Worm (Caenorhabditis elegans) whole organism, dauer: ENCODE data around the gene srh-62.

ENCODE experiments used
- unc-62 ChIP-seq: sonication (generic microtip); optimal IDR thresholded peaks from 2 replicates; lab custom pipeline; 2017; ENCODE audit warnings: missing biosample characterization, missing genetic modification reagents, missing genetic modification characterization

Gene srh-62

ce11 chrV:403028-403427 lies at the start of gene srh-62:
TSS of gene srh-62 (minus strand) at chrV:403128.
- TF ChIP-seq unc-62: no peak

DNA sequence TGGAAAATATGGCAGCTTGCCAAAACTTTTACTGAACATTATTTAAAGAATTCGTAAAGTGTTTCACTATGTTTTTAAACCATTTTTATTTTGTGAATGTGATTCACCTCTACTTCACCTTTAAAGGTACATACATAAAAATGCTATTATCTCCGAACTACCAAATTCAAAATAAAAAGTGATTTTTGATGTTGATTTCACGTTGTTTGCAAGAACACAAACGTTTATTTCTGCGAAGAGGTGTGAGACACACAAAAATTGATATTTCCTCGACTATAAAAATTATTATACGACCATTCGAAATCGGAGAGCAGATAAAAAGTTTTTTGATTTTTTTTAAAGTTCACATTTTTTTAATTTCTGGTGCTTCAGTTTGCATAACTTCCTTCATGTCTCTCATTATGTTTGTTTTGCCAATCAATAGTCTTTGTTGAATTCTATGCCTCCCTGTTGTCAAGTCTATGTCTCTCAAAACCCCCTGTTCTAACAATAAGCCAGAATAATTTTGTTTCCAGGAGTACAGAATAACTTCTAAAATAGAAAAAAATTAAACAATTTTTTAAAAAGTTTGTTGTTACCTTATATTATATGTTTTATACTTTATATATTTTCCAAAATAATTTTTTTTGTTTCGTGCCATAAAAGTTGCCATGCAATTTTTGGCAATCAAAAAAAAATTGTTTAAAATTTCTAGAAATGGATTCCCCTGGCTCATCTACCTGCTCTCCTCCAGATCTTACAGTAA lies 48.0 kb upstream of the srh-62 start, which contains the start of gene nhr-123:
nhr-123 (plus strand) TSS at position 695 of the 745 bp plus-strand sequence.
- TF ChIP-seq unc-62: no peak

DNA sequence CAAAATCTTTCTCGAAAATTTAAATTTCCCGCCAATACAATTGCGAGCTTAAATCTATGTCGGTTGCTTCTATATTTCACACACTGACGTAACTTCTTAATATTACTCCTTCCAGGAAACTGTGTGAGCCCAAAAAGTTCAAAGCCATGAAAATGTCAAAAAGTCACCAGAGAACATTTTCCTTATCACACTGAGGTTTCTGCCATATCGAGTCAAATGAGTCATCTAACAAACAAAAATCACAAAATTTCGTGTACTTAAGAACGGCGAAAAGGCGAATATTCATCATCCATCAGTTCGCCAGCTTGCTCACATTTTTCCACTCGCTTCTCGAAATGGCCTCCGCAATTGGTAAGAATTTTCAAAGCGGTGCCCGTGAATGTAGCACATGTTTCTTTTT lies 46.8 kb upstream of the srh-62 start, which contains the start of gene M02H5.8:
M02H5.8 (plus strand) TSS at position 297 of the 400 bp plus-strand sequence.
- TF ChIP-seq unc-62: no peak

DNA sequence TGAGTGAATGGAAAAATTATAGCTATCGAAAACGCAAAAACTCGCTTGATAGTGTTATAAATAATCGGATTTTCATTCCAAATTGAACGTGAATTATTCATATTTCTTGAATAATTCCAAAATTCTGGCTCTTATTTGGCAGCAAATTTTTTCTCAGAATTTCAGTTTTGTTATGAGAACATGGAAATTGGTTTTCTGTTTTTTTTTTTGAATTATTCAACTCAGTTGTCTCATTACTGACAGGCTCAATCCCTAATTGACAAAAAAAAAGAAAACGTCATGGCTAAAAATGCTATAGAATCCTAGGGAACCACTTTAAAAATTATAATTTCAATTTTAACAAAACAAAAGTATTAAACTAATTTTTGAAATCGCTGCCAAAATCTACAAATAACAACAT lies 46.2 kb upstream of the srh-62 start, which contains the start of gene srh-35:
srh-35 (minus strand) TSS at position 101 of the 400 bp plus-strand sequence.
- TF ChIP-seq unc-62: no peak

- no peak for TF ChIP-seq unc-62
Measured at ce11 chrV:446988-447387, 44.1 kb upstream of the srh-62 start.

DNA sequence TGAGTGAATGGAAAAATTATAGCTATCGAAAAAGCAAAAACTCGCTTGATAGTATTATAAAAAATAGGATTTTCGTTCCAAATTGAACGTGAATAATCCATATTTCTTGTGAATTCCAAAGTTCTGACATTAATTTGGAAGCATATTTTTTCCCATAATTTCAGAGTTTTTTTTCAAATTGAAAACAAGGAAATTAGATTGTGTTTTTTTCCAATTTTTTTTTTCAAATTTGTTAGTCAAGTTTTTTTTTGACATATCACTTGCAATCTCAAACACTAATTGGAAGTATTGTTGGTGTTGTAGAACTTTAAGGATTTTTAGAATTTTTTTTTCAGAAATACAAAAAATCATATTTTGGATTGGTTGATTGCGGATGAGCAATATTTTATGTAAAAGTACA lies 43.6 kb upstream of the srh-62 start, which contains the start of gene srh-34:
srh-34 (minus strand) TSS at position 101 of the 400 bp plus-strand sequence.
- no peak for TF ChIP-seq unc-62

ce11 chrV:443193-443592 lies 40.3 kb upstream of the srh-62 start, which contains the start of gene srh-33:
TSS of gene srh-33 (minus strand) at chrV:443293.
- no peak for TF ChIP-seq unc-62

- no peak for TF ChIP-seq unc-62
Measured at ce11 chrV:440923-441322, 38.0 kb upstream of the srh-62 start, which contains the start of gene B0554.7. TSS of gene B0554.7 (minus strand) at chrV:441023.

DNA sequence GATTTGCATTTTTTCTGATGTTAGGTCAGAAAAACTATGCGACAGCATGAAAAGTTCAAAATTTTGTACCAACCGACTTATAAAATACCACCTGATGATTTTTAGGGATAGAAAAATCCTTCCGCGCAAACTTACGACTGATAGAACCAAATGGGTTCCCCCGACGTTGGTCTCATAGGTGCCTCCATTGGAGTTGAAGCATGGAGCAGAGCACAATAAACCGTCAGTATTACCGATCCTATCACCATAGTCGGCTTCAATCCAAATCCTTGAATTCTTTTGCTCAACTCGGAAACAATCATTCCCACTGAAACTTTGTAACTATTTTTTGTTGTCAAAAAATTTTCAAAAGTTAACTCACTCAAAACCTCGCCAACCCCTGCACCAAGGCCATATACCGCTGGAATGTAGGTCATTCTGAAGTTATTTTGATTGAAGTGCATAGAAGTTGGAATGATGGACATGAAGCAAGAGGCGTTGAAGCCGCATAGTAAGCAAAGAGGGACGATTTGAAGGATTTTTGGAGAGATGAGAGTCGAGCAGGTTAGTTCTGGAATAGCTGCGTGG lies 36.3 kb upstream of the srh-62 start:
- TF ChIP-seq unc-62: no peak

DNA sequence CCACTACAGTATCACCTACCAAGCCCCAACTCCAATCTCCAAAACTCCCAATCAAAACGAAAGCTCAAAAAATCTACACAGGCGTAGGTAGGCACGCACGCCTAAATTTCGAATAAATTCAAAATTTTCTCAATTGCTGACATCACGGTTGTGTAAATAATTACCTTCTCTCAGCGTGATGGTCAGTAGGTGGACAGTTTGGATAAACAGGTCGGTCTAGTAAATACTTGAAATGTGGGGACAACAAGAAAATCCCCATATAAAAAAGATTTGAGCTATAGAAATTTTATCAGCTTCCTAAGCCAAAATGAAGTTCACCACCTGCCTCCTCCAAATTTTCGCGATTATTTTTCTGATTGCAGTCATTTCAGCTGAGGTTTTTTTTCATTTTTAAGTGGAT lies 35.2 kb upstream of the srh-62 start, which contains the start of gene B0554.1:
B0554.1 (plus strand) TSS at position 301 of the 400 bp plus-strand sequence.
- TF ChIP-seq unc-62: no peak

DNA sequence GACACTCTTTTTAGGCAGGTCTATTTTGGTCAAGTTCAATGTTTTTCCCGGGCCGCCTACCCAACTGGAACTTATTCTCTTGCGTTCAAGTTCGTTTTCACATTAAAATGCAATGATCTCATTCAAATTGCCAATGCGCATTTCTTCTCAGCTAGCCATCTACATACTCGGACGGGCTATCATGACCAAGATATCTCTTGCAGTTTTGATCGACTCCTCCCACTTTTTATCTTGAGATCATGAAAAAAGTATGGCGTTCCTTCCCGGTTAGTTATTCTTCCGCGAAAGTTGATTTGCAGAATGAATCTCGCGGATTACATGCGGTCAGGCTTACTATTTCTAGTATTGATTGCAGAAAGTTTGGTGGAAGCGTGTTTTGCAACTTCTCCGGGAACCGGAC lies 31.0 kb upstream of the srh-62 start, which contains the start of gene B0554.2:
B0554.2 (plus strand) TSS at position 301 of the 400 bp plus-strand sequence.
- TF ChIP-seq unc-62: no peak

- no peak for TF ChIP-seq unc-62
Measured at ce11 chrV:432991-433390, 30.1 kb upstream of the srh-62 start.

- no peak for TF ChIP-seq unc-62
Measured at ce11 chrV:428844-429243, 25.9 kb upstream of the srh-62 start, which contains the start of gene B0554.4. TSS of gene B0554.4 (plus strand) at chrV:429144.

DNA sequence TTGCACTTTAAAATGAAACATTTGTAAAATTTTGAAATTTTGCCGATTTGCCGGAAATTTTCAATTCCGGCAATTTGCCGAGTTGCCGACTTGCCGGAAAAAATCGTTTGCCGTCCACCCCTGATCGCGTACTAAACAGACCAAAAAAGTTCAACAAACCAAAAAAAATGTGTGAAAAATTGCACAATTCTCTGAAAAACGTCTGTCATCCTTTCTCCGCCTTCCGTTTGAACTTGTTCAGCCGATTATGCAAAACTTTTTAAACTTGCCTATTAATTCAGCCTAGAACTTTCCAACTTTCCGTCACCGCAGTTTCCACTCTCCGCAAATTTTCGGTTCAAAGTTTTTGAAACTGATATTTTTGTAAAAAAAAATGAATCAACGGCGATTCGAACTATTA lies 21.2 kb upstream of the srh-62 start, which contains the start of gene B0554.5:
B0554.5 (plus strand) TSS at position 301 of the 400 bp plus-strand sequence.
- no peak for TF ChIP-seq unc-62

- TF ChIP-seq unc-62: no peak
Measured at ce11 chrV:422133-422532, 19.2 kb upstream of the srh-62 start, which contains the start of gene dod-20. TSS of gene dod-20 (plus strand) at chrV:422433.

DNA sequence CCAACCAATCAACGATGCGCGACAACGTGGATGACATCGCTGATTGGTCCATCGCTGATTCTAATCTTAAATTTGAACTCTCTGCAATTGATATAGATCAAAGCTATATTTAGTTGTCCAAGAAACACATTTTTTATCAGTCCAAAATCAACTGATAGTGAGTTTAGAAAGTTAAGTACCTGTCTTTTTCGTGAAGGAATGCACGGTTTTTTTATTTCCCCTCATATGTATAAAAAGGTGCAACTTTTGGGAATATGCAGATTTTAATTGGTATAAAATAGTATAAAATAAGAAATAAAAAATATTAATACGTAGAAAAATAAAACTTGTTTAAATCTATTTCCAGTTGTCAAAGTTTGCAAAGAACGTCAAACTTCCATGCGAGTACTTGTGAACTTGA lies 15.5 kb upstream of the srh-62 start, which contains the start of gene Y39D8A.1:
Y39D8A.1 (plus strand) TSS at position 301 of the 400 bp plus-strand sequence.
- TF ChIP-seq unc-62: no peak

- TF ChIP-seq unc-62: no peak
Measured at ce11 chrV:417656-418353, 14.9 kb upstream of the srh-62 start, which contains the start of gene irg-8. TSS of gene irg-8 (minus strand) at chrV:417706.
